Fruit fly (Drosophila melanogaster) whole organism, embryonic: ENCODE data around the gene Rab30.

Experiments used
- Ada2b ChIP-seq: fragments of 200-800 bp; sonication (Bioruptor generic); IDR thresholded peaks from 2 replicates; pipeline ENCODE4 v1.3.6; 2022; ENCODE audit warnings: missing biosample characterization, missing genetic modification characterization
- Bdp1 ChIP-seq: fragments of 200-800 bp; sonication (Bioruptor generic); optimal IDR thresholded peaks from 3 replicates; lab custom pipeline; 2016; ENCODE audit warnings: missing biosample characterization, missing genetic modification characterization
- CG10565 ChIP-seq: fragments of 200-800 bp; sonication (Bioruptor generic); optimal IDR thresholded peaks from 3 replicates; lab custom pipeline; 2016; ENCODE audit warnings: missing biosample characterization, mild to moderate bottlenecking, missing genetic modification characterization
- CG14014 ChIP-seq: fragments of 200-800 bp; sonication (Bioruptor generic); IDR thresholded peaks from 2 replicates; pipeline ENCODE4 v1.3.6; 2022; ENCODE audit warnings: missing biosample characterization, missing genetic modification characterization
- CG14860 ChIP-seq: fragments of 200-800 bp; sonication (Bioruptor generic); IDR thresholded peaks from 3 replicates; pipeline ENCODE4 v1.3.6; 2022; ENCODE audit warnings: missing biosample characterization, missing genetic modification characterization; ENCODE audit not compliant: partially characterized antibody
- CG15514 ChIP-seq: fragments of 200-800 bp; sonication (Bioruptor generic); optimal IDR thresholded peaks from 3 replicates; lab custom pipeline; 2017; ENCODE audit warnings: missing biosample characterization, missing genetic modification characterization, mild to moderate bottlenecking, moderate library complexity, missing genetic modification reagents
- CG1603 ChIP-seq: fragments of 200-800 bp; sonication (Bioruptor generic); optimal IDR thresholded peaks from 2 replicates; lab custom pipeline; 2019; ENCODE audit warnings: missing biosample characterization, mild to moderate bottlenecking, missing genetic modification characterization, moderate library complexity
- CG1792 ChIP-seq: fragments of 200-800 bp; sonication (Bioruptor generic); optimal IDR thresholded peaks from 2 replicates; lab custom pipeline; 2016; ENCODE audit warnings: missing biosample characterization, missing genetic modification characterization
- CG2199 ChIP-seq: fragments of 200-800 bp; sonication (Bioruptor generic); IDR thresholded peaks from 3 replicates; pipeline ENCODE4 v1.3.6; 2022; ENCODE audit warnings: missing biosample characterization, missing genetic modification characterization
- CG2889 ChIP-seq: fragments of 200-800 bp; sonication (Bioruptor generic); IDR thresholded peaks from 3 replicates; pipeline ENCODE4 v1.3.6; 2022; ENCODE audit warnings: missing biosample characterization, missing genetic modification characterization
- CG31388 ChIP-seq: fragments of 200-800 bp; sonication (Bioruptor generic); optimal IDR thresholded peaks from 2 replicates; lab custom pipeline; 2016; ENCODE audit warnings: missing biosample characterization, missing genetic modification characterization
- CG4328 ChIP-seq: fragments of 200-800 bp; sonication (Bioruptor generic); optimal IDR thresholded peaks from 3 replicates; lab custom pipeline; 2017; ENCODE audit warnings: missing biosample characterization, missing genetic modification reagents, missing genetic modification characterization
- CG6689 ChIP-seq: fragments of 200-800 bp; sonication (Bioruptor generic); IDR thresholded peaks from 2 replicates; pipeline ENCODE4 v1.3.6; 2022; ENCODE audit warnings: missing biosample characterization, missing genetic modification characterization
- CG6791 ChIP-seq: fragments of 200-800 bp; sonication (Bioruptor generic); IDR thresholded peaks from 3 replicates; pipeline ENCODE4 v1.3.6; 2022; ENCODE audit warnings: missing biosample characterization, missing genetic modification characterization; ENCODE audit not compliant: partially characterized antibody
- CkIIα-i1 ChIP-seq: fragments of 200-800 bp; sonication (Bioruptor generic); IDR thresholded peaks from 2 replicates; pipeline ENCODE4 v1.3.6; 2022; ENCODE audit warnings: missing biosample characterization, missing genetic modification characterization
- D19A ChIP-seq: fragments of 200-800 bp; optimal IDR thresholded peaks from 3 replicates; lab custom pipeline; 2019; ENCODE audit warnings: missing biosample characterization, mild to moderate bottlenecking, missing genetic modification characterization, moderate library complexity
- Dfd ChIP-seq, 2 experiments: fragments of >200 bp; optimal IDR thresholded peaks; 2 replicates each; lab custom pipeline; 2017; ENCODE audit warnings: missing biosample characterization in 2 of 2, missing genetic modification characterization in 2 of 2
- Fer1 ChIP-seq: fragments of 200-800 bp; sonication (Bioruptor generic); optimal IDR thresholded peaks from 2 replicates; lab custom pipeline; 2017; ENCODE audit warnings: missing biosample characterization, mild to moderate bottlenecking, missing genetic modification characterization
- HLH4C ChIP-seq: fragments of 200-800 bp; sonication (Bioruptor generic); IDR thresholded peaks from 3 replicates; pipeline ENCODE4 v1.3.6; 2022; ENCODE audit warnings: missing biosample characterization, missing genetic modification characterization; ENCODE audit not compliant: partially characterized antibody
- Lhr ChIP-seq: fragments of 200-800 bp; sonication (Bioruptor generic); optimal IDR thresholded peaks from 3 replicates; lab custom pipeline; 2017; ENCODE audit warnings: mild to moderate bottlenecking, missing biosample characterization, missing genetic modification reagents, missing genetic modification characterization
- Lpt ChIP-seq: fragments of >200 bp; optimal IDR thresholded peaks from 2 replicates; lab custom pipeline; 2018; ENCODE audit warnings: missing biosample characterization, missing genetic modification characterization
- Neu2 ChIP-seq: fragments of 200-800 bp; sonication (Bioruptor generic); optimal IDR thresholded peaks from 3 replicates; lab custom pipeline; 2016; ENCODE audit warnings: missing biosample characterization, missing genetic modification characterization, borderline replicate concordance
- NfI ChIP-seq: fragments of 200-800 bp; sonication (Bioruptor generic); optimal IDR thresholded peaks from 3 replicates; lab custom pipeline; 2018; ENCODE audit warnings: missing biosample characterization, mild to moderate bottlenecking, missing genetic modification characterization, moderate library complexity
- Optix ChIP-seq: fragments of 200-800 bp; sonication (Bioruptor generic); IDR thresholded peaks from 3 replicates; pipeline ENCODE4 v1.3.6; 2022; ENCODE audit warnings: missing biosample characterization, missing genetic modification characterization
- Ravus ChIP-seq: fragments of 200-800 bp; sonication (Bioruptor generic); IDR thresholded peaks from 2 replicates; pipeline ENCODE4 v1.3.6; 2022; ENCODE audit warnings: missing biosample characterization, missing genetic modification characterization
- Sox102F ChIP-seq: fragments of 200-800 bp; sonication (Bioruptor generic); optimal IDR thresholded peaks from 2 replicates; lab custom pipeline; 2018; ENCODE audit warnings: missing biosample characterization, mild to moderate bottlenecking, missing genetic modification characterization, moderate library complexity
- Spps ChIP-seq: fragments of 200-800 bp; sonication (Bioruptor generic); optimal IDR thresholded peaks from 2 replicates; lab custom pipeline; 2018; ENCODE audit warnings: missing biosample characterization, mild to moderate bottlenecking, missing genetic modification characterization
- amos ChIP-seq: fragments of 200-800 bp; sonication (Bioruptor generic); IDR thresholded peaks from 2 replicates; pipeline ENCODE4 v1.3.6; 2022; ENCODE audit warnings: missing biosample characterization, missing genetic modification characterization; ENCODE audit not compliant: partially characterized antibody
- ara ChIP-seq: fragments of 200-800 bp; sonication (Bioruptor generic); IDR thresholded peaks from 2 replicates; pipeline ENCODE4 v1.3.6; 2022; ENCODE audit warnings: missing biosample characterization, missing genetic modification characterization
- dan ChIP-seq: fragments of 200-800 bp; sonication (Bioruptor generic); IDR thresholded peaks from 2 replicates; pipeline ENCODE4 v1.3.6; 2022; ENCODE audit warnings: missing biosample characterization, missing genetic modification characterization
- dati ChIP-seq: fragments of 200-800 bp; sonication (Bioruptor generic); IDR thresholded peaks from 2 replicates; pipeline ENCODE4 v1.3.6; 2022; ENCODE audit warnings: missing biosample characterization, missing genetic modification characterization
- fd64A ChIP-seq: fragments of 200-800 bp; sonication (Bioruptor generic); optimal IDR thresholded peaks from 3 replicates; lab custom pipeline; 2018; ENCODE audit warnings: missing biosample characterization, mild to moderate bottlenecking, missing genetic modification characterization
- fd96Cb ChIP-seq: fragments of 200-800 bp; sonication (Bioruptor generic); optimal IDR thresholded peaks from 2 replicates; lab custom pipeline; 2018; ENCODE audit warnings: missing biosample characterization, mild to moderate bottlenecking, missing genetic modification characterization, moderate library complexity
- fru ChIP-seq: fragments of >200 bp; optimal IDR thresholded peaks from 2 replicates; lab custom pipeline; 2017
- gsb-n ChIP-seq: fragments of 200-800 bp; sonication (Bioruptor generic); optimal IDR thresholded peaks from 3 replicates; lab custom pipeline; 2018; ENCODE audit warnings: missing biosample characterization, mild to moderate bottlenecking, missing genetic modification characterization
- hth ChIP-seq: fragments of >200 bp; optimal IDR thresholded peaks from 2 replicates; lab custom pipeline; 2017; ENCODE audit warnings: inconsistent platforms
- klu ChIP-seq: fragments of 200-800 bp; sonication (Bioruptor generic); IDR thresholded peaks from 2 replicates; pipeline ENCODE4 v1.3.6; 2022; ENCODE audit warnings: missing biosample characterization, missing genetic modification characterization
- lab ChIP-seq: fragments of 200-800 bp; sonication (Bioruptor generic); optimal IDR thresholded peaks from 3 replicates; lab custom pipeline; 2017; ENCODE audit warnings: missing biosample characterization, missing genetic modification characterization, mild to moderate bottlenecking, moderate library complexity, missing genetic modification reagents
- nerfin-1 ChIP-seq: fragments of 200-800 bp; sonication (Bioruptor generic); optimal IDR thresholded peaks from 3 replicates; lab custom pipeline; 2019; ENCODE audit warnings: missing biosample characterization, mild to moderate bottlenecking, missing genetic modification characterization, moderate library complexity
- pan ChIP-seq, 4 experiments: fragments of >200 bp in 3 of 4; fragments of 200-800 bp in 1 of 4; sonication (Bioruptor generic) in 1 of 4; optimal IDR thresholded peaks in 3 of 4; IDR thresholded peaks in 1 of 4; 2 replicates each; pipeline versions ENCODE4 v1.3.6 to Lab custom; 2017 to 2022; ENCODE audit warnings: missing biosample characterization in 2 of 4, missing genetic modification characterization in 2 of 4, mixed read lengths in 1 of 4
- prd ChIP-seq, 3 experiments: fragments of >200 bp in 2 of 3; fragments of 200-800 bp in 1 of 3; sonication (Bioruptor generic) in 1 of 3; optimal IDR thresholded peaks in 2 of 3; IDR thresholded peaks in 1 of 3; 2 replicates in 2 of 3; 3 replicates in 1 of 3; pipeline versions ENCODE4 v1.3.6 to Lab custom; 2017 to 2022; ENCODE audit warnings: missing biosample characterization in 1 of 3, missing genetic modification characterization in 1 of 3
- psq ChIP-seq: fragments of 200-800 bp; sonication (Bioruptor generic); optimal IDR thresholded peaks from 2 replicates; lab custom pipeline; 2017; ENCODE audit warnings: missing biosample characterization, missing genetic modification characterization
- rib ChIP-seq: fragments of 200-800 bp; sonication (Bioruptor generic); IDR thresholded peaks from 2 replicates; pipeline ENCODE4 v1.3.6; 2022; ENCODE audit warnings: missing biosample characterization, missing genetic modification characterization
- salm ChIP-seq: fragments of 200-800 bp; sonication (Bioruptor generic); optimal IDR thresholded peaks from 2 replicates; lab custom pipeline; 2018; ENCODE audit warnings: missing biosample characterization, mild to moderate bottlenecking, missing genetic modification characterization
- sd ChIP-seq: fragments of 200-800 bp; sonication (Bioruptor generic); optimal IDR thresholded peaks from 3 replicates; lab custom pipeline; 2018; ENCODE audit warnings: missing biosample characterization, mild to moderate bottlenecking, missing genetic modification characterization, moderate library complexity
- sima ChIP-seq: fragments of 200-800 bp; sonication (Bioruptor generic); optimal IDR thresholded peaks from 2 replicates; lab custom pipeline; 2016; ENCODE audit warnings: missing biosample characterization, missing genetic modification characterization
- slbo ChIP-seq: fragments of 200-800 bp; sonication (Bioruptor generic); IDR thresholded peaks from 2 replicates; pipeline ENCODE4 v1.3.6; 2022; ENCODE audit warnings: missing biosample characterization, missing genetic modification characterization
- slou ChIP-seq: fragments of 200-800 bp; sonication (Bioruptor generic); optimal IDR thresholded peaks from 3 replicates; lab custom pipeline; 2016; ENCODE audit warnings: missing biosample characterization, missing genetic modification characterization
- stc ChIP-seq: fragments of 200-800 bp; sonication (Bioruptor generic); IDR thresholded peaks from 2 replicates; pipeline ENCODE4 v1.3.6; 2022; ENCODE audit warnings: missing biosample characterization, missing genetic modification characterization
- tin ChIP-seq: fragments of 200-800 bp; sonication (Bioruptor generic); optimal IDR thresholded peaks from 3 replicates; lab custom pipeline; 2016; ENCODE audit warnings: missing biosample characterization, missing genetic modification characterization
- toy ChIP-seq: fragments of 200-800 bp; sonication (Bioruptor generic); IDR thresholded peaks from 2 replicates; pipeline ENCODE4 v1.3.6; 2022; ENCODE audit warnings: missing biosample characterization, missing genetic modification characterization

The Rab30 gene

DNA sequence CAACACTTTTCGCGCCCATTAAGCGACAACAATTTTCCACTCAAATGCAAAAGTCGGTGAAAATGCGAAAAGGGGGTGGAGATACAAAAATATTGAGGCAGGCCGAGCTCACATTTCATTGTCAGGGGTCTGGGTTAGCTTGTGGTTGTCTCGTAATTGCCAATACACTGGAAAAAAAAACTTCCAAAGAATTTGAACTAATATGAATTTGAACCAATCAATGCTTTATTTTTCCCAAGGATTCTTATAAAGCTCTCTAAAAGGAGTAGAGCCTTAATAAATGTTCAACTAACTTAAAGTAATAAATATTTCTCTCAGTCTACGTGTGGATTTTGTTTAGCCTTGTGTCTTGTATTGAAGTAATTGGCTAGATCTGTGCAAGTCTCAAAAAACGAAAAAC is 40.6 kb upstream of the Rab30 start (continued):
- TF ChIP-seq HLH4C (GFP tag; lab: Robert Waterston, UW) (no peak), CG14860 (GFP tag; lab: Robert Waterston, UW) (no peak), Ada2b (GFP tag; lab: Robert Waterston, UW) (peak; percentile 18; the same call in 1 of the 2 replicates), CG6791 (GFP tag; lab: Robert Waterston, UW) (no peak), CG2199 (GFP tag; lab: Robert Waterston, UW) (no peak), CG4328 (no peak), CG31388 (GFP tag; lab: Kevin White, UChicago) (no peak), fd96Cb (tag; lab: Kevin White, UChicago) (no peak), CG10565 (GFP tag; lab: Kevin White, UChicago) (no peak), hth (lab: Kevin White, UChicago) (no peak), sima (GFP tag; lab: Kevin White, UChicago) (no peak), psq (GFP tag; lab: Kevin White, UChicago) (no peak), gsb-n (tag; lab: Kevin White, UChicago) (no peak), slou (no peak), Lpt (GFP tag; lab: Kevin White, UChicago) (no peak), Fer1 (GFP tag; lab: Kevin White, UChicago) (no peak), Sox102F (GFP tag; lab: Kevin White, UChicago) (peak; percentile 48), tin (no peak), Neu2 (GFP tag; lab: Kevin White, UChicago) (no peak), slbo (GFP tag; lab: Robert Waterston, UW) (peak; percentile 32; the same call in 1 of the 2 replicates), pan (optimal IDR thresholded peaks at IDR 0.05; lab: Kevin White, UChicago) (no peak), pan (GFP tag; optimal IDR thresholded peaks at IDR 0.05 in 1 of 2, IDR thresholded peaks at IDR 0.05 in 1 of 2) (no peak), dan (no peak), fru (lab: Kevin White, UChicago) (no peak), Lhr (GFP tag; lab: Kevin White, UChicago) (no peak), dati (no peak), lab (GFP tag; lab: Kevin White, UChicago) (peak; percentile 36), nerfin-1 (tag; lab: Kevin White, UChicago) (no peak), toy (no peak), CG6689 (peak; percentile 25; the same call in 1 of the 2 replicates), NfI (GFP tag; lab: Kevin White, UChicago) (no peak), CkIIα-i1 (GFP tag; lab: Robert Waterston, UW) (no peak), ara (GFP tag; lab: Robert Waterston, UW) (no peak), CG2889 (no peak), CG15514 (no peak), Spps (tag; lab: Kevin White, UChicago) (no peak), stc (GFP tag; lab: Robert Waterston, UW) (no peak), CG1792 (GFP tag; lab: Kevin White, UChicago) (no peak), CG1603 (peak; percentile 39), salm (no peak), rib (GFP tag; lab: Robert Waterston, UW) (no peak), prd (optimal IDR thresholded peaks at IDR 0.05; lab: Kevin White, UChicago) (no peak), prd (GFP tag; IDR thresholded peaks at IDR 0.05; lab: Robert Waterston, UW) (0 out of 3 replicates have a peak, but pooled peaks have one; percentile 41), amos (GFP tag; lab: Robert Waterston, UW) (no peak), Optix (no peak), klu (no peak), CG14014 (GFP tag; lab: Robert Waterston, UW) (no peak), sd (tag; lab: Kevin White, UChicago) (no peak), Dfd (GFP tag; optimal IDR thresholded peaks at IDR 0.05; lab: Kevin White, UChicago) (no peak), Ravus (no peak), fd64A (GFP tag; lab: Kevin White, UChicago) (no peak), Bdp1 (GFP tag; lab: Kevin White, UChicago) (no peak), D19A (tag; lab: Kevin White, UChicago) (no peak)
